Fruit fly (Drosophila melanogaster) whole organism, wandering third instar larva: ENCODE results near the gene Cht11.
A peak's percentile ranks its signal among the peaks of the same experiment; 100 is the strongest.

Source experiments
- GATAd ChIP-seq: sonication (Bioruptor generic); optimal IDR thresholded peaks from 2 replicates; lab custom pipeline; 2016; ENCODE audit warnings: missing biosample characterization, missing genetic modification characterization
- Hnf4 ChIP-seq: fragments of 200-800 bp; sonication (Bioruptor generic); optimal IDR thresholded peaks from 2 replicates; lab custom pipeline; 2016; ENCODE audit warnings: missing biosample characterization, mild to moderate bottlenecking, missing genetic modification characterization
- fru ChIP-seq: fragments of 200-800 bp; sonication (Bioruptor generic); optimal IDR thresholded peaks from 3 replicates; lab custom pipeline; 2016; ENCODE audit warnings: missing biosample characterization, mild to moderate bottlenecking, missing genetic modification characterization
- jim ChIP-seq: fragments of 175-275, 200-325 bp; sonication (Bioruptor generic); optimal IDR thresholded peaks from 2 replicates; lab custom pipeline; 2016; ENCODE audit warnings: missing biosample characterization, mild to moderate bottlenecking, missing genetic modification characterization
- lola ChIP-seq: fragments of >200 bp; optimal IDR thresholded peaks from 2 replicates; lab custom pipeline; 2017; ENCODE audit warnings: missing biosample characterization, missing genetic modification characterization
- pan ChIP-seq: fragments of >200 bp; optimal IDR thresholded peaks from 2 replicates; lab custom pipeline; 2017

DNA sequence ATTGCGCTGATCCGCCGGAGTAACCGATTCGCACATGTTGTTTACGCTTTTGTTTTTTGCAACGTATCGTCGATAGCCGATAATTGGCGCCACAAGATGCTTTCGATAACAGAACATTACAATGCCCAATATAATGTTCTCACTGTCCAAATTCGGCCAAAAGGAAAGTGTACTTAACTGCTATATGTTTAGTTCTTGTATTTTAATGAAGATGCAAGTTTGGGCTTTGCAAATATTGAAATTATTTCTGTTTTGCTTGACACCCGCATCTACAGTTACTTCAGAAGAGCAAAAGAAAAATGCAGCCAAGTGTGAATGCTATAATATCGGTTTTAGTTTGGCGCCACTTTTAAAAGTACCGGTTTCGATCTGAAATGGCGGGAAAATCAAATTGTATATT, 3.3 kb upstream of the Cht11 start:
- peak; percentile 24 for TF ChIP-seq lola
- no peak for TF ChIP-seq GATAd (GFP tag; lab: Kevin White, UChicago)
- no peak for TF ChIP-seq jim (GFP tag; lab: Kevin White, UChicago)
- TF ChIP-seq pan: no peak
- peak; percentile 88 for TF ChIP-seq Hnf4 (GFP tag; lab: Kevin White, UChicago)
- peak; percentile 93 for TF ChIP-seq fru (GFP tag; lab: Kevin White, UChicago)
